Fruit fly (Drosophila melanogaster) whole organism, embryonic: ENCODE results near the gene VhaAC45RP.

Experiments
- Abd-B ChIP-seq: fragments of 200-800 bp; sonication (Bioruptor generic); optimal IDR thresholded peaks from 2 replicates; lab custom pipeline; 2018; ENCODE audit warnings: missing biosample characterization, mild to moderate bottlenecking, missing genetic modification characterization, moderate library complexity
- Ada2b ChIP-seq: fragments of 200-800 bp; sonication (Bioruptor generic); IDR thresholded peaks from 2 replicates; pipeline ENCODE4 v1.3.6; 2022; ENCODE audit warnings: missing biosample characterization, missing genetic modification characterization
- CG10147 ChIP-seq: fragments of 200-800 bp; sonication (Bioruptor generic); optimal IDR thresholded peaks from 2 replicates; lab custom pipeline; 2019; ENCODE audit warnings: missing biosample characterization, mild to moderate bottlenecking, missing genetic modification characterization, moderate library complexity
- CG11398 ChIP-seq: fragments of 200-800 bp; sonication (Bioruptor generic); optimal IDR thresholded peaks from 2 replicates; lab custom pipeline; 2016; ENCODE audit warnings: missing biosample characterization, missing genetic modification characterization
- CG13287 ChIP-seq: fragments of 200-800 bp; sonication (Bioruptor generic); IDR thresholded peaks from 2 replicates; pipeline ENCODE4 v1.3.6; 2022; ENCODE audit warnings: missing biosample characterization, missing genetic modification characterization; ENCODE audit not compliant: partially characterized antibody
- CG13775 ChIP-seq: fragments of 200-800 bp; sonication (Bioruptor generic); optimal IDR thresholded peaks from 3 replicates; lab custom pipeline; 2017; ENCODE audit warnings: missing biosample characterization, mild to moderate bottlenecking, missing genetic modification characterization
- CG15601 ChIP-seq: fragments of 200-800 bp; sonication (Bioruptor generic); optimal IDR thresholded peaks from 3 replicates; lab custom pipeline; 2019; ENCODE audit warnings: missing biosample characterization, mild to moderate bottlenecking, missing genetic modification characterization, moderate library complexity
- CG17612 ChIP-seq: fragments of 200-800 bp; sonication (Bioruptor generic); IDR thresholded peaks from 2 replicates; pipeline ENCODE4 v1.3.6; 2022; ENCODE audit warnings: missing biosample characterization, missing genetic modification characterization
- CG17829 ChIP-seq: fragments of 200-800 bp; optimal IDR thresholded peaks from 2 replicates; lab custom pipeline; 2019; ENCODE audit warnings: missing biosample characterization, mild to moderate bottlenecking, missing genetic modification characterization, moderate library complexity
- CG2678 ChIP-seq: fragments of 200-800 bp; sonication (Bioruptor generic); optimal IDR thresholded peaks from 3 replicates; lab custom pipeline; 2019; ENCODE audit warnings: missing biosample characterization, mild to moderate bottlenecking, missing genetic modification characterization, moderate library complexity
- CG2712 ChIP-seq: fragments of 200-800 bp; optimal IDR thresholded peaks from 3 replicates; lab custom pipeline; 2019; ENCODE audit warnings: missing biosample characterization, mild to moderate bottlenecking, missing genetic modification characterization, moderate library complexity
- CG33557 ChIP-seq: fragments of 200-800 bp; sonication (Bioruptor generic); optimal IDR thresholded peaks from 2 replicates; lab custom pipeline; 2019; ENCODE audit warnings: missing biosample characterization, mild to moderate bottlenecking, missing genetic modification characterization, moderate library complexity
- CG34224 ChIP-seq: fragments of 200-800 bp; sonication (Bioruptor generic); IDR thresholded peaks from 3 replicates; pipeline ENCODE4 v1.3.6; 2022; ENCODE audit warnings: missing biosample characterization, missing genetic modification characterization; ENCODE audit not compliant: partially characterized antibody
- CG5245 ChIP-seq: fragments of 200-800 bp; sonication (Bioruptor generic); optimal IDR thresholded peaks from 3 replicates; lab custom pipeline; 2016; ENCODE audit warnings: missing biosample characterization, missing genetic modification characterization
- CG8765 ChIP-seq: fragments of 200-800 bp; sonication (Bioruptor generic); IDR thresholded peaks from 2 replicates; pipeline ENCODE4 v1.3.6; 2022; ENCODE audit warnings: missing biosample characterization, missing genetic modification characterization
- CG8924 ChIP-seq: fragments of 200-800 bp; optimal IDR thresholded peaks from 3 replicates; lab custom pipeline; 2019; ENCODE audit warnings: missing biosample characterization, mild to moderate bottlenecking, missing genetic modification characterization, moderate library complexity
- CG8944 ChIP-seq: fragments of 200-800 bp; sonication (Bioruptor generic); optimal IDR thresholded peaks from 3 replicates; lab custom pipeline; 2016; ENCODE audit warnings: missing biosample characterization, missing genetic modification characterization
- Deaf1 ChIP-seq: fragments of 200-800 bp; optimal IDR thresholded peaks from 3 replicates; lab custom pipeline; 2019; ENCODE audit warnings: missing biosample characterization, mild to moderate bottlenecking, missing genetic modification characterization, moderate library complexity
- Elba2 ChIP-seq: fragments of 200-800 bp; sonication (Bioruptor generic); optimal IDR thresholded peaks from 3 replicates; lab custom pipeline; 2016; ENCODE audit warnings: missing biosample characterization, missing genetic modification characterization
- Gug ChIP-seq: fragments of 200-800 bp; sonication (Bioruptor generic); IDR thresholded peaks from 4 replicates; pipeline ENCODE4 v1.3.6; 2022; ENCODE audit warnings: missing biosample characterization, missing genetic modification characterization
- H2.0 ChIP-seq: fragments of 200-800 bp; sonication (Bioruptor generic); IDR thresholded peaks from 2 replicates; pipeline ENCODE4 v1.3.6; 2022; ENCODE audit warnings: missing biosample characterization, missing genetic modification characterization
- HLH4C ChIP-seq: fragments of 200-800 bp; sonication (Bioruptor generic); IDR thresholded peaks from 3 replicates; pipeline ENCODE4 v1.3.6; 2022; ENCODE audit warnings: missing biosample characterization, missing genetic modification characterization; ENCODE audit not compliant: partially characterized antibody
- HmgZ ChIP-seq: fragments of 200-800 bp; sonication (Bioruptor generic); optimal IDR thresholded peaks from 2 replicates; lab custom pipeline; 2018; ENCODE audit warnings: missing biosample characterization, mild to moderate bottlenecking, missing genetic modification characterization
- Lim3 ChIP-seq: fragments of 200-800 bp; sonication (Bioruptor generic); IDR thresholded peaks from 2 replicates; pipeline ENCODE4 v1.3.6; 2022; ENCODE audit warnings: missing biosample characterization, missing genetic modification characterization
- MESR4 ChIP-seq: fragments of 200-800 bp; sonication (Bioruptor generic); optimal IDR thresholded peaks from 2 replicates; lab custom pipeline; 2018; ENCODE audit warnings: missing biosample characterization, mild to moderate bottlenecking, missing genetic modification characterization, moderate library complexity
- Meics ChIP-seq: fragments of 200-800 bp; sonication (Bioruptor generic); optimal IDR thresholded peaks from 2 replicates; lab custom pipeline; 2017; ENCODE audit warnings: missing biosample characterization, mild to moderate bottlenecking, missing genetic modification characterization
- NFAT ChIP-seq: fragments of 200-800 bp; sonication (Bioruptor generic); IDR thresholded peaks from 2 replicates; pipeline ENCODE4 v1.3.6; 2022; ENCODE audit warnings: missing biosample characterization, missing genetic modification characterization
- Oaz ChIP-seq: fragments of 200-800 bp; sonication (Bioruptor generic); IDR thresholded peaks from 2 replicates; pipeline ENCODE4 v1.3.6; 2022; ENCODE audit warnings: missing biosample characterization, missing genetic modification characterization
- Usf ChIP-seq: fragments of 200-800 bp; sonication (Bioruptor generic); optimal IDR thresholded peaks from 2 replicates; lab custom pipeline; 2017; ENCODE audit warnings: missing genotype, missing biosample characterization, missing genetic modification characterization
- Xbp1 ChIP-seq: fragments of 200-800 bp; sonication (Bioruptor generic); optimal IDR thresholded peaks from 3 replicates; lab custom pipeline; 2016; ENCODE audit warnings: missing biosample characterization, mild to moderate bottlenecking, missing genetic modification characterization
- ato ChIP-seq: fragments of 200-800 bp; sonication (Bioruptor generic); IDR thresholded peaks from 2 replicates; pipeline ENCODE4 v1.3.6; 2022; ENCODE audit warnings: missing biosample characterization, missing genetic modification characterization; ENCODE audit not compliant: partially characterized antibody
- caup ChIP-seq: fragments of 200-800 bp; sonication (Bioruptor generic); optimal IDR thresholded peaks from 3 replicates; lab custom pipeline; 2017; ENCODE audit warnings: missing biosample characterization, mild to moderate bottlenecking, missing genetic modification characterization, moderate library complexity; ENCODE audit not compliant: severe bottlenecking
- chinmo ChIP-seq: fragments of 200-800 bp; sonication (Bioruptor generic); IDR thresholded peaks from 4 replicates; pipeline ENCODE4 v1.3.6; 2022; ENCODE audit warnings: missing biosample characterization, missing genetic modification characterization; ENCODE audit not compliant: partially characterized antibody
- ems ChIP-seq: fragments of 200-800 bp; sonication (Bioruptor generic); optimal IDR thresholded peaks from 3 replicates; lab custom pipeline; 2016; ENCODE audit warnings: missing biosample characterization, missing genetic modification characterization
- hkb ChIP-seq, 2 experiments: fragments of 200-800 bp in 1 of 2; fragments of >200 bp in 1 of 2; sonication (Bioruptor generic) in 1 of 2; IDR thresholded peaks in 1 of 2; optimal IDR thresholded peaks in 1 of 2; 2 replicates each; pipeline versions ENCODE4 v1.3.6 to Lab custom; 2017 to 2022; ENCODE audit warnings: missing biosample characterization in 1 of 2, missing genetic modification characterization in 1 of 2
- jumu ChIP-seq: fragments of 200-800 bp; sonication (Bioruptor generic); optimal IDR thresholded peaks from 3 replicates; lab custom pipeline; 2016; ENCODE audit warnings: missing biosample characterization, missing genetic modification characterization
- lbe ChIP-seq: fragments of 200-800 bp; sonication (Bioruptor generic); optimal IDR thresholded peaks from 2 replicates; lab custom pipeline; 2016; ENCODE audit warnings: missing biosample characterization, mild to moderate bottlenecking, missing genetic modification characterization
- lmd ChIP-seq: fragments of 200-800 bp; sonication (Bioruptor generic); IDR thresholded peaks from 2 replicates; pipeline ENCODE4 v1.3.6; 2022; ENCODE audit warnings: missing biosample characterization, missing genetic modification characterization
- lola ChIP-seq, 3 experiments: fragments of >200 bp in 2 of 3; fragments of 200-800 bp in 1 of 3; sonication (Bioruptor generic) in 1 of 3; optimal IDR thresholded peaks; 2 replicates each; lab custom pipeline; 2017 to 2019; ENCODE audit warnings: missing biosample characterization in 3 of 3, missing genetic modification characterization in 3 of 3, mild to moderate bottlenecking in 1 of 3, moderate library complexity in 1 of 3
- mld ChIP-seq: fragments of 200-800 bp; sonication (Bioruptor generic); IDR thresholded peaks from 3 replicates; pipeline ENCODE4 v1.3.6; 2022; ENCODE audit warnings: missing biosample characterization, missing genetic modification characterization; ENCODE audit not compliant: partially characterized antibody
- nerfin-2 ChIP-seq: fragments of 200-800 bp; sonication (Bioruptor generic); IDR thresholded peaks from 2 replicates; pipeline ENCODE4 v1.3.6; 2022; ENCODE audit warnings: missing biosample characterization, missing genetic modification characterization; ENCODE audit not compliant: partially characterized antibody
- salm ChIP-seq: fragments of 200-800 bp; sonication (Bioruptor generic); optimal IDR thresholded peaks from 2 replicates; lab custom pipeline; 2018; ENCODE audit warnings: missing biosample characterization, mild to moderate bottlenecking, missing genetic modification characterization
- sens-2 ChIP-seq: fragments of 200-800 bp; sonication (Bioruptor generic); IDR thresholded peaks from 2 replicates; pipeline ENCODE4 v1.3.6; 2022; ENCODE audit warnings: missing biosample characterization, missing genetic modification characterization
- tgo ChIP-seq: fragments of 200-800 bp; sonication (Bioruptor generic); IDR thresholded peaks from 3 replicates; pipeline ENCODE4 v1.3.6; 2022; ENCODE audit warnings: missing biosample characterization, missing genetic modification characterization
- tna ChIP-seq: fragments of 200-800 bp; sonication (Bioruptor generic); IDR thresholded peaks from 2 replicates; pipeline ENCODE4 v1.3.6; 2022; ENCODE audit warnings: missing biosample characterization, missing genetic modification characterization; ENCODE audit not compliant: partially characterized antibody
- usp ChIP-seq: fragments of >200 bp; optimal IDR thresholded peaks from 2 replicates; lab custom pipeline; 2017; ENCODE audit warnings: missing biosample characterization, missing genetic modification characterization
- vvl ChIP-seq: fragments of 200-800 bp; sonication (Bioruptor generic); IDR thresholded peaks from 2 replicates; pipeline ENCODE4 v1.3.6; 2022; ENCODE audit warnings: missing biosample characterization, missing genetic modification characterization
- wdn ChIP-seq: fragments of 200-800 bp; sonication (Bioruptor generic); IDR thresholded peaks from 2 replicates; pipeline ENCODE4 v1.3.6; 2022; ENCODE audit warnings: missing biosample characterization, missing genetic modification characterization

Gene VhaAC45RP

dm6 chr3R:30195606-30196049 is 29.4 kb upstream of the VhaAC45RP start (continued):
- TF ChIP-seq tgo = peak; percentile 52
- TF ChIP-seq CG13775 = no peak
- TF ChIP-seq CG33557 = no peak
- TF ChIP-seq Oaz = 0 out of 2 replicates have a peak, but pooled peaks have one; percentile 14
- TF ChIP-seq CG8765 = no peak
- TF ChIP-seq CG2678 (tag; lab: Kevin White, UChicago) = peak; percentile 59
- peak; percentile 31 for TF ChIP-seq ems (GFP tag; lab: Kevin White, UChicago)
- peak; percentile 62 for TF ChIP-seq Xbp1
- peak; percentile 25 for TF ChIP-seq CG2712
- TF ChIP-seq CG5245 (GFP tag; lab: Kevin White, UChicago) = peak; percentile 6
- TF ChIP-seq H2.0 (GFP tag; lab: Robert Waterston, UW) = peak; percentile 41; the same call in 1 of the 2 replicates
- TF ChIP-seq Elba2 = no peak
- peak; percentile 74 for TF ChIP-seq NFAT
- TF ChIP-seq caup (GFP tag; lab: Kevin White, UChicago) = peak; percentile 57
- TF ChIP-seq vvl (GFP tag; lab: Robert Waterston, UW) = peak; percentile 75
- peak; percentile 35; the same call in 1 of the 2 replicates for TF ChIP-seq CG17612 (GFP tag; lab: Robert Waterston, UW)
- TF ChIP-seq CG8924 = no peak
- peak; percentile 10 for TF ChIP-seq CG17829 (tag; lab: Kevin White, UChicago)
- TF ChIP-seq tna (GFP tag; lab: Robert Waterston, UW) = 0 out of 2 replicates have a peak, but pooled peaks have one; percentile 25
- TF ChIP-seq Gug (GFP tag; lab: Robert Waterston, UW) = peak; percentile 59; the same call in 2 of the 4 replicates
- peak; percentile 31; the same call in 1 of the 4 replicates for TF ChIP-seq chinmo
- TF ChIP-seq HLH4C = no peak
- TF ChIP-seq Abd-B (GFP tag; lab: Kevin White, UChicago) = no peak
- peak; percentile 72 for TF ChIP-seq lmd (GFP tag; lab: Robert Waterston, UW)
- no peak for TF ChIP-seq salm (tag; lab: Kevin White, UChicago)
- peak; percentile 54; the same call in 1 of the 2 replicates for TF ChIP-seq CG13287
- TF ChIP-seq usp (GFP tag; lab: Kevin White, UChicago) = no peak
- peak; percentile 8 for TF ChIP-seq Usf (GFP tag; lab: Kevin White, UChicago)
- peak; percentile 60 for TF ChIP-seq Deaf1 (tag; lab: Kevin White, UChicago)
- peak; percentile 45 for TF ChIP-seq Ada2b (GFP tag; lab: Robert Waterston, UW)
- TF ChIP-seq jumu = no peak
- 0 out of 2 replicates have a peak, but pooled peaks have one; percentile 10 for TF ChIP-seq ato
- peak; percentile 40 for TF ChIP-seq CG15601 (tag; lab: Kevin White, UChicago)
- TF ChIP-seq lola (GFP tag; optimal IDR thresholded peaks at IDR 0.05; lab: Kevin White, UChicago) = no peak
- TF ChIP-seq hkb (optimal IDR thresholded peaks at IDR 0.05; lab: Kevin White, UChicago) = no peak
- TF ChIP-seq hkb (GFP tag; IDR thresholded peaks at IDR 0.05; lab: Robert Waterston, UW) = peak; percentile 33; the same call in 1 of the 2 replicates
- no peak for TF ChIP-seq mld (GFP tag; lab: Robert Waterston, UW)
- no peak for TF ChIP-seq sens-2
- TF ChIP-seq CG34224 (GFP tag; lab: Robert Waterston, UW) = no peak
- no peak for TF ChIP-seq nerfin-2 (GFP tag; lab: Robert Waterston, UW)
- TF ChIP-seq CG8944 (GFP tag; lab: Kevin White, UChicago) = peak; percentile 47
- peak; percentile 62 for TF ChIP-seq Meics
- peak; percentile 78 for TF ChIP-seq HmgZ (tag; lab: Kevin White, UChicago)
- TF ChIP-seq lbe (GFP tag; lab: Kevin White, UChicago) = no peak
- no peak for TF ChIP-seq Lim3
- TF ChIP-seq CG11398 (GFP tag; lab: Kevin White, UChicago) = peak; percentile 16
- TF ChIP-seq MESR4 (GFP tag; lab: Kevin White, UChicago) = peak; percentile 22
- TF ChIP-seq wdn (GFP tag; lab: Robert Waterston, UW) = peak; percentile 37; the same call in 1 of the 2 replicates
- peak; percentile 41 for TF ChIP-seq CG10147 (GFP tag; lab: Kevin White, UChicago)
